Worm (Caenorhabditis elegans) whole organism, L4/young adult: ENCODE measurements around the gene tag-65.

Source experiments
- dao-5 ChIP-seq: sonication (generic microtip); optimal IDR thresholded peaks from 2 replicates; lab custom pipeline; 2016; ENCODE audit warnings: missing genotype, missing genetic modification characterization, moderate library complexity, missing compliant biosample characterization
- him-1 ChIP-seq: sonication (generic microtip); optimal IDR thresholded peaks from 2 replicates; lab custom pipeline; 2016; ENCODE audit warnings: missing genotype, missing genetic modification reagents, missing genetic modification characterization, missing compliant biosample characterization

DNA sequence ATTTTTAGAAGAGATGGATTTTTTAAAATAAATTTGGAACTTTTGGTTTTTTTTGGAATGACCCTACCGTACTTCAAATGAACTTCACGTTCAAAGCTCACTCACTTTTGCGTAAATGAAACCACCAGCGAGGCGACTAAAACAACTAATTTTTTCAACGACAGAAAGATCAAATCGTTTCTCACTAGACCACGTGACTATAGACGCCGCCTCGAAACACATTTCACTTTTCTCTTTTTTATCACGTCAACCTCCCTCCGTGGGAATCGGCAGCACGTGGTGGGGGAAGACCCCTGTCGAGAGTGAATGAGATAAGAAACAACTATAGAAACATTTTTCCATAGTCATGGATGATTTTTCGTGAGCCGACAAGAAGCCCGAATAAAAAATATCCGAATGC is 21.1 kb downstream of the tag-65 start:
- TF ChIP-seq him-1 (tag; lab: Kevin White, UChicago) (no peak), dao-5 (tag; lab: Kevin White, UChicago) (no peak)
